Fruit fly (Drosophila melanogaster) whole organism, pupa: ENCODE results near the gene CG13376.

Experiments
- CG10348 ChIP-seq: fragments of 200-800 bp; sonication (Bioruptor generic); IDR thresholded peaks from 2 replicates; pipeline ENCODE4 v1.3.6; 2022; ENCODE audit warnings: missing biosample characterization, missing genetic modification characterization
- CG12605 ChIP-seq: fragments of 200-800 bp; sonication (Bioruptor generic); IDR thresholded peaks from 2 replicates; pipeline ENCODE4 v1.3.6; 2022; ENCODE audit warnings: missing biosample characterization, missing genetic modification characterization
- CG13204 ChIP-seq: fragments of 200-800 bp; sonication (Bioruptor generic); optimal IDR thresholded peaks from 2 replicates; lab custom pipeline; 2018; ENCODE audit warnings: missing biosample characterization, mild to moderate bottlenecking, missing genetic modification characterization, moderate library complexity
- CG15710 ChIP-seq: fragments of 200-800 bp; sonication (Bioruptor generic); optimal IDR thresholded peaks from 2 replicates; lab custom pipeline; 2018; ENCODE audit warnings: missing biosample characterization, mild to moderate bottlenecking, missing genetic modification characterization, moderate library complexity
- CG17806 ChIP-seq: fragments of 200-800 bp; sonication (Bioruptor generic); optimal IDR thresholded peaks from 2 replicates; lab custom pipeline; 2018; ENCODE audit warnings: missing biosample characterization, mild to moderate bottlenecking, missing genetic modification characterization, moderate library complexity
- CG34367 ChIP-seq: fragments of 200-800 bp; sonication (Bioruptor generic); optimal IDR thresholded peaks from 2 replicates; lab custom pipeline; 2018; ENCODE audit warnings: missing biosample characterization, mild to moderate bottlenecking, missing genetic modification characterization
- CG4496 ChIP-seq: fragments of 200-800 bp; sonication (Bioruptor generic); IDR thresholded peaks from 3 replicates; pipeline ENCODE4 v1.3.6; 2022; ENCODE audit warnings: missing biosample characterization, missing genetic modification characterization
- CG8159 ChIP-seq: fragments of 200-800 bp; sonication (Bioruptor generic); optimal IDR thresholded peaks from 3 replicates; lab custom pipeline; 2018; ENCODE audit warnings: missing biosample characterization, mild to moderate bottlenecking, missing genetic modification characterization, moderate library complexity
- CG9948 ChIP-seq: fragments of 200-800 bp; sonication (Bioruptor generic); optimal IDR thresholded peaks from 2 replicates; lab custom pipeline; 2018; ENCODE audit warnings: missing biosample characterization, mild to moderate bottlenecking, missing genetic modification characterization, moderate library complexity
- fd96Ca ChIP-seq: fragments of 200-800 bp; sonication (Bioruptor generic); IDR thresholded peaks from 3 replicates; pipeline ENCODE4 v1.3.6; 2022; ENCODE audit warnings: missing biosample characterization, missing genetic modification characterization
- gl ChIP-seq: fragments of 200-800 bp; sonication (Bioruptor generic); optimal IDR thresholded peaks from 2 replicates; lab custom pipeline; 2018; ENCODE audit warnings: missing biosample characterization, mild to moderate bottlenecking, missing genetic modification characterization
- rn ChIP-seq: fragments of 200-800 bp; sonication (Bioruptor generic); IDR thresholded peaks from 2 replicates; pipeline ENCODE4 v1.3.6; 2022; ENCODE audit warnings: missing biosample characterization, missing genetic modification characterization

DNA sequence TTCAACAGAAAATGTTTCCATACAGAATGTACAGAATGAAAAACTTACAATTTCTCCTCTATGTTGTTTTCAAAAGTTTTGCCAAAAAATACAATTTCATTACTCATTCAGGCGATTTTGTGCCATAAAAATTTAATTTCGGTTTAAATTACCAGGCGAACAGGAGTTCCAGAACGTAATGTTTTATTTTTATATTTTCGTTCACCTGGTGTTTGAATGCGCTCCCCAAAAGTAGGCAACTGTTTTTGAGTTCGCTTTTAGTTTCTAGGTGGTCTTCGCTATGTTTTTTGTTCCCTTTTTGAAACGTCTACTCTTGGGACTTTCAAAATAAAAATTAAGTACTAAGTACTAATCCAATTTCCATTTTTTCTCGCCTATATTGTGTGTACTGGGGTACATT is 1.1 kb downstream of the CG13376 start:
- TF ChIP-seq rn (GFP tag; lab: Robert Waterston, UW), result no peak
- no peak for TF ChIP-seq CG8159 (tag; lab: Kevin White, UChicago)
- no peak for TF ChIP-seq CG13204 (GFP tag; lab: Kevin White, UChicago)
- TF ChIP-seq CG15710 (tag; lab: Kevin White, UChicago), result no peak
- no peak for TF ChIP-seq gl
- no peak for TF ChIP-seq fd96Ca (GFP tag; lab: Robert Waterston, UW)
- TF ChIP-seq CG4496, result no peak
- TF ChIP-seq CG12605 (GFP tag; lab: Robert Waterston, UW), result no peak
- TF ChIP-seq CG9948 (tag; lab: Kevin White, UChicago), result no peak
- TF ChIP-seq CG10348 (GFP tag; lab: Robert Waterston, UW), result no peak
- TF ChIP-seq CG17806 (tag; lab: Kevin White, UChicago), result no peak
- no peak for TF ChIP-seq CG34367
